Worm (Caenorhabditis elegans) whole organism, L2 larva: ENCODE results near the gene srx-10.

Experiments used
- R02D3.7 ChIP-seq: fragments of 150-350 bp; optimal IDR thresholded peaks from 2 replicates; lab custom pipeline; 2014; ENCODE audit warnings: missing biosample characterization, missing genetic modification characterization
- ZK546.5 ChIP-seq: sonication (generic microtip); optimal IDR thresholded peaks from 2 replicates; lab custom pipeline; 2017; ENCODE audit warnings: missing biosample characterization, missing genetic modification characterization
- ama-1 ChIP-seq: fragments of 150-350 bp; optimal IDR thresholded peaks from 2 replicates; lab custom pipeline; 2018; ENCODE audit warnings: inconsistent platforms
- elt-1 ChIP-seq: fragments of 150-350 bp; optimal IDR thresholded peaks from 2 replicates; lab custom pipeline; 2014; ENCODE audit warnings: missing biosample characterization, missing genetic modification characterization
- nhr-11 ChIP-seq: fragments of 150-350 bp; optimal IDR thresholded peaks from 2 replicates; lab custom pipeline; 2014; ENCODE audit warnings: missing biosample characterization, missing genetic modification characterization
- nhr-12 ChIP-seq: fragments of 150-350 bp; optimal IDR thresholded peaks from 2 replicates; lab custom pipeline; 2014; ENCODE audit warnings: missing biosample characterization, missing genetic modification characterization
- nhr-237 ChIP-seq: fragments of 150-350 bp; optimal IDR thresholded peaks from 2 replicates; lab custom pipeline; 2014; ENCODE audit warnings: missing biosample characterization, missing genetic modification characterization
- nhr-77 ChIP-seq: fragments of 150-350 bp; optimal IDR thresholded peaks from 2 replicates; lab custom pipeline; 2014; ENCODE audit warnings: missing biosample characterization, missing genetic modification characterization
- skn-1 ChIP-seq: sonication (generic microtip); optimal IDR thresholded peaks from 2 replicates; lab custom pipeline; 2017; ENCODE audit warnings: missing biosample characterization, missing genetic modification characterization
- unc-62 ChIP-seq: fragments of 150-350 bp; optimal IDR thresholded peaks from 2 replicates; lab custom pipeline; 2014; ENCODE audit warnings: missing biosample characterization, missing genetic modification reagents, missing genetic modification characterization
- ztf-4 ChIP-seq: fragments of 150-350 bp; optimal IDR thresholded peaks from 2 replicates; lab custom pipeline; 2014; ENCODE audit warnings: missing biosample characterization, missing genetic modification characterization

DNA sequence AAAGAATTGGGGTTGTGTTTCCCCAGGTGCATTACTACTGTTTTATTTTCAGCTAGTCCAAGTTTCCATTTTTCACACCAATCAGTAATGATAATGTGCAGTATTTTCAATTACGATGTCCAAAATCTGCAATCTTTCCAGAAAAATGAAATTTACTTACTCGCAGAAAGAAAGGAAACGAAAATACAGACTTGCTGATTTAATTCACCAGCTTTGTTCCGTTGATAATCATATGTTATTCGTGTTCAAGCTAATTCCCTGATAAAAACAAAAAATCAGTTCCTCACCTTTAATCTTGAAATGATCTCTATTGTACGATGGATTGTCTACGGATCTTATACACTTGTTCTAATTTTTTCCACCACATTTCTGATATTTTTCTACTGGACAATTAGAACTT, 22.4 kb downstream of the srx-10 start, which contains the start of gene srxa-11:
- no peak for TF ChIP-seq nhr-12 (tag; lab: Kevin White, UChicago)
- no peak for TF ChIP-seq ztf-4
- TF ChIP-seq ama-1 (lab: Kevin White, UChicago) = no peak
- TF ChIP-seq nhr-237 = no peak
- TF ChIP-seq unc-62 = no peak
- TF ChIP-seq R02D3.7 (tag; lab: Kevin White, UChicago) = no peak
- no peak for TF ChIP-seq skn-1 (tag; lab: Kevin White, UChicago)
- TF ChIP-seq nhr-11 (tag; lab: Kevin White, UChicago) = no peak
- no peak for TF ChIP-seq ZK546.5 (tag; lab: Kevin White, UChicago)
- no peak for TF ChIP-seq elt-1
- no peak for TF ChIP-seq nhr-77 (tag; lab: Kevin White, UChicago)
